Comparison of ENCODE assay signal across 2 fruit fly cellular contexts in genomic region chr2L:3731055-3731454, dm6.
A peak's percentile ranks its signal among the peaks of the same experiment; 100 is the strongest.
TF ChIP-seq lines count a peak whose summit lies in the region.

No protein-coding gene starts in this region.

TF ChIP-seq in whole organism, prepupa, 60 proteins besides CTCF, POLR2A, EP300 and RAD21 (continues in another document):
- TF ChIP-seq CG11294 (GFP tag; IDR thresholded peaks at IDR 0.05; lab: Robert Waterston, UW) (no peak), Hr4 (GFP tag; optimal IDR thresholded peaks at IDR 0.05; lab: Kevin White, UChicago) (peak; percentile 85), CG11762 (GFP tag; optimal IDR thresholded peaks at IDR 0.05; lab: Kevin White, UChicago; ENCODE audit: insufficient read depth) (no peak), fd85E (GFP tag; optimal IDR thresholded peaks at IDR 0.05; lab: Kevin White, UChicago) (no peak), Ets21C (GFP tag; optimal IDR thresholded peaks at IDR 0.05; lab: Kevin White, UChicago) (no peak), CG7368 (GFP tag; optimal IDR thresholded peaks at IDR 0.05; lab: Kevin White, UChicago) (no peak), CG6276 (GFP tag; optimal IDR thresholded peaks at IDR 0.05; lab: Kevin White, UChicago) (peak; percentile 74), CG6163 (GFP tag; IDR thresholded peaks at IDR 0.05; lab: Robert Waterston, UW) (no peak), CG32006 (GFP tag; optimal IDR thresholded peaks at IDR 0.05; lab: Kevin White, UChicago) (peak; percentile 90), dac (GFP tag; optimal IDR thresholded peaks at IDR 0.05; lab: Kevin White, UChicago) (peak; percentile 74), acj6 (GFP tag; optimal IDR thresholded peaks at IDR 0.05; lab: Kevin White, UChicago) (no peak), CG6808 (GFP tag; optimal IDR thresholded peaks at IDR 0.05; lab: Kevin White, UChicago) (no peak), salr (GFP tag; optimal IDR thresholded peaks at IDR 0.05; lab: Kevin White, UChicago) (peak in 1 of 2 experiments; percentile 42), CG6792 (GFP tag; optimal IDR thresholded peaks at IDR 0.05; lab: Kevin White, UChicago) (no peak), Met (GFP tag; optimal IDR thresholded peaks at IDR 0.05; lab: Kevin White, UChicago) (no peak), CG3032 (tag; optimal IDR thresholded peaks at IDR 0.05; lab: Kevin White, UChicago) (no peak), CG16779 (tag; optimal IDR thresholded peaks at IDR 0.05; lab: Kevin White, UChicago) (no peak), fd59A (GFP tag; optimal IDR thresholded peaks at IDR 0.05; lab: Kevin White, UChicago) (no peak), CG6854 (GFP tag; optimal IDR thresholded peaks at IDR 0.05; lab: Kevin White, UChicago) (no peak), Ets96B (tag; optimal IDR thresholded peaks at IDR 0.05; lab: Kevin White, UChicago) (no peak), CG11902 (GFP tag; optimal IDR thresholded peaks at IDR 0.05; lab: Kevin White, UChicago) (no peak), Hr38 (GFP tag; optimal IDR thresholded peaks at IDR 0.05; lab: Kevin White, UChicago) (no peak), CG4318 (GFP tag; optimal IDR thresholded peaks at IDR 0.05; lab: Kevin White, UChicago) (peak; percentile 74), Sox15 (GFP tag; optimal IDR thresholded peaks at IDR 0.05; lab: Kevin White, UChicago) (no peak), Gug (GFP tag; IDR thresholded peaks at IDR 0.05; lab: Robert Waterston, UW) (no peak), CG31627 (GFP tag; optimal IDR thresholded peaks at IDR 0.05; lab: Kevin White, UChicago) (no peak), Eip78C (GFP tag; lab: Kevin White, UChicago) (peak; percentile 48), CG8632 (GFP tag; optimal IDR thresholded peaks at IDR 0.05; lab: Kevin White, UChicago) (no peak), Hr39 (GFP tag; optimal IDR thresholded peaks at IDR 0.05; lab: Kevin White, UChicago) (no peak), CG1621 (tag; optimal IDR thresholded peaks at IDR 0.05; lab: Kevin White, UChicago) (no peak), eg (GFP tag; IDR thresholded peaks at IDR 0.05; lab: Robert Waterston, UW) (0 out of 3 replicates have a peak, but pooled peaks have one; percentile 43), CG15336 (GFP tag; IDR thresholded peaks at IDR 0.05; lab: Robert Waterston, UW) (peak; percentile 62), CG8319 (GFP tag; optimal IDR thresholded peaks at IDR 0.05; lab: Kevin White, UChicago) (no peak), cyc (GFP tag; optimal IDR thresholded peaks at IDR 0.05; lab: Kevin White, UChicago) (no peak), esn (GFP tag; optimal IDR thresholded peaks at IDR 0.05; lab: Kevin White, UChicago) (no peak), topi (GFP tag; optimal IDR thresholded peaks at IDR 0.05; lab: Kevin White, UChicago) (no peak), dsx (GFP tag; optimal IDR thresholded peaks at IDR 0.05; lab: Kevin White, UChicago; ENCODE audit: poor library complexity, severe bottlenecking) (no peak), svp (GFP tag; lab: Kevin White, UChicago) (no peak), Eip75B (GFP tag; optimal IDR thresholded peaks at IDR 0.05; lab: Kevin White, UChicago) (no peak), CG34406 (GFP tag; optimal IDR thresholded peaks at IDR 0.05; lab: Kevin White, UChicago) (no peak), CG3919 (GFP tag; optimal IDR thresholded peaks at IDR 0.05; lab: Kevin White, UChicago) (peak; percentile 13), pdm3 (GFP tag; optimal IDR thresholded peaks at IDR 0.05; lab: Kevin White, UChicago) (peak; percentile 0), CG9139 (GFP tag; optimal IDR thresholded peaks at IDR 0.05; lab: Kevin White, UChicago) (no peak), spab (GFP tag; optimal IDR thresholded peaks at IDR 0.05; lab: Kevin White, UChicago) (no peak), OdsH (GFP tag; optimal IDR thresholded peaks at IDR 0.05; lab: Kevin White, UChicago) (no peak), Smox (GFP tag; optimal IDR thresholded peaks at IDR 0.05; lab: Kevin White, UChicago) (no peak), fkh (GFP tag; optimal IDR thresholded peaks at IDR 0.05; lab: Kevin White, UChicago) (no peak), vri (GFP tag; optimal IDR thresholded peaks at IDR 0.05; lab: Kevin White, UChicago) (no peak)

TF ChIP-seq in whole organism, pupa, 21 proteins besides CTCF, POLR2A, EP300 and RAD21:
- no peak for TF ChIP-seq fd96Ca (GFP tag; IDR thresholded peaks at IDR 0.05; lab: Robert Waterston, UW)
- TF ChIP-seq CG14655 (GFP tag; optimal IDR thresholded peaks at IDR 0.05; lab: Kevin White, UChicago), result peak; percentile 70
- peak; percentile 13; the same call in 1 of the 2 replicates for TF ChIP-seq Ets98B (GFP tag; IDR thresholded peaks at IDR 0.05; lab: Robert Waterston, UW)
- no peak for TF ChIP-seq gl (tag; optimal IDR thresholded peaks at IDR 0.05; lab: Kevin White, UChicago)
- TF ChIP-seq CG10348 (GFP tag; IDR thresholded peaks at IDR 0.05; lab: Robert Waterston, UW), result no peak
- no peak for TF ChIP-seq EcR (GFP tag; optimal IDR thresholded peaks at IDR 0.05; lab: Kevin White, UChicago)
- peak; percentile 31; the same call in 1 of the 2 replicates for TF ChIP-seq CG32121 (GFP tag; IDR thresholded peaks at IDR 0.05; lab: Robert Waterston, UW)
- peak; percentile 72 for TF ChIP-seq CG8301 (tag; optimal IDR thresholded peaks at IDR 0.05; lab: Kevin White, UChicago)
